Fruit fly (Drosophila melanogaster) whole organism, wandering third instar larva: ENCODE data around the gene CG42460.

Source experiments
- Abd-B ChIP-seq: fragments of >200 bp; optimal IDR thresholded peaks from 2 replicates; lab custom pipeline; 2017; ENCODE audit warnings: missing biosample characterization, missing genetic modification characterization
- CG32264 ChIP-seq: fragments of 200-800 bp; sonication (Bioruptor generic); optimal IDR thresholded peaks from 2 replicates; lab custom pipeline; 2016; ENCODE audit warnings: missing biosample characterization, missing genetic modification characterization
- CG9705 ChIP-seq: fragments of 200-800 bp; sonication (Bioruptor generic); optimal IDR thresholded peaks from 2 replicates; lab custom pipeline; 2018; ENCODE audit warnings: missing biosample characterization, mild to moderate bottlenecking, missing genetic modification characterization
- CrebA ChIP-seq: fragments of 200-800 bp; sonication (Bioruptor generic); optimal IDR thresholded peaks from 2 replicates; lab custom pipeline; 2016; ENCODE audit warnings: missing biosample characterization, mild to moderate bottlenecking, missing genetic modification characterization, borderline replicate concordance
- Dfd ChIP-seq: fragments of >200 bp; optimal IDR thresholded peaks from 2 replicates; lab custom pipeline; 2017; ENCODE audit warnings: missing biosample characterization, missing genetic modification characterization
- Dif ChIP-seq: fragments of 200-275, 200-300 bp; sonication (Bioruptor generic); optimal IDR thresholded peaks from 2 replicates; lab custom pipeline; 2018; ENCODE audit warnings: missing biosample characterization, missing genetic modification characterization; ENCODE audit not compliant: partially characterized antibody
- GATAd ChIP-seq: sonication (Bioruptor generic); optimal IDR thresholded peaks from 2 replicates; lab custom pipeline; 2016; ENCODE audit warnings: missing biosample characterization, missing genetic modification characterization
- HLH106 ChIP-seq: fragments of 200-800 bp; optimal IDR thresholded peaks from 3 replicates; lab custom pipeline; 2019; ENCODE audit warnings: missing biosample characterization, mild to moderate bottlenecking, missing genetic modification characterization, moderate library complexity
- Hnf4 ChIP-seq: fragments of 200-800 bp; sonication (Bioruptor generic); optimal IDR thresholded peaks from 2 replicates; lab custom pipeline; 2016; ENCODE audit warnings: missing biosample characterization, mild to moderate bottlenecking, missing genetic modification characterization
- Hr78 ChIP-seq: fragments of >200 bp; optimal IDR thresholded peaks from 2 replicates; lab custom pipeline; 2017; ENCODE audit warnings: missing biosample characterization, missing genetic modification characterization
- Hr83 ChIP-seq: fragments of 200-300 bp; sonication (Bioruptor generic); optimal IDR thresholded peaks from 2 replicates; lab custom pipeline; 2016; ENCODE audit warnings: missing biosample characterization, mild to moderate bottlenecking, missing genetic modification characterization, moderate library complexity; ENCODE audit not compliant: poor library complexity, severe bottlenecking
- Jra ChIP-seq: sonication (Bioruptor generic); optimal IDR thresholded peaks from 2 replicates; lab custom pipeline; 2016; ENCODE audit warnings: missing biosample characterization, missing genetic modification characterization
- Mio ChIP-seq: sonication (Bioruptor generic); optimal IDR thresholded peaks from 2 replicates; lab custom pipeline; 2016; ENCODE audit warnings: missing biosample characterization, missing genetic modification characterization
- Myc ChIP-seq: fragments of >200 bp; optimal IDR thresholded peaks from 2 replicates; lab custom pipeline; 2017
- N ChIP-seq: fragments of >200 bp; optimal IDR thresholded peaks from 2 replicates; lab custom pipeline; 2018; ENCODE audit warnings: missing biosample characterization, missing external identifiers, missing genetic modification characterization
- OdsH ChIP-seq: fragments of 200-800 bp; sonication (Bioruptor generic); optimal IDR thresholded peaks from 2 replicates; lab custom pipeline; 2016; ENCODE audit warnings: missing biosample characterization, mild to moderate bottlenecking, missing genetic modification characterization
- Rel ChIP-seq, 2 experiments: fragments of 200-800 bp; sonication (Bioruptor generic) in 1 of 2; optimal IDR thresholded peaks; 2 replicates in 1 of 2; 3 replicates in 1 of 2; lab custom pipeline; 2016 to 2019; ENCODE audit warnings: mild to moderate bottlenecking in 2 of 2, missing biosample characterization in 2 of 2, missing genetic modification characterization in 2 of 2, moderate library complexity in 1 of 2
- Sp1 ChIP-seq: fragments of 200-800 bp; sonication (Bioruptor generic); optimal IDR thresholded peaks from 3 replicates; lab custom pipeline; 2019; ENCODE audit warnings: missing biosample characterization, mild to moderate bottlenecking, missing genetic modification characterization, moderate library complexity
- Vsx2 ChIP-seq: fragments of 200-300, 225-300 bp; sonication (Bioruptor generic); optimal IDR thresholded peaks from 2 replicates; lab custom pipeline; 2018; ENCODE audit warnings: missing biosample characterization, missing genetic modification characterization; ENCODE audit not compliant: partially characterized antibody
- br ChIP-seq: fragments of 200-800 bp; sonication (Bioruptor generic); optimal IDR thresholded peaks from 2 replicates; lab custom pipeline; 2016; ENCODE audit warnings: missing biosample characterization, missing genetic modification characterization
- brk ChIP-seq: fragments of 200-800 bp; sonication (Bioruptor generic); optimal IDR thresholded peaks from 2 replicates; lab custom pipeline; 2016; ENCODE audit warnings: missing biosample characterization, mild to moderate bottlenecking, missing genetic modification characterization
- dl ChIP-seq, 2 experiments: fragments of 175-275, 200-275 bp in 1 of 2; fragments of 200-275 bp in 1 of 2; sonication (Bioruptor generic); optimal IDR thresholded peaks; lab custom pipeline; 2018; ENCODE audit warnings: mild to moderate bottlenecking in 2 of 2, missing biosample characterization in 2 of 2, missing genetic modification characterization in 2 of 2, moderate library complexity in 2 of 2; ENCODE audit not compliant: partially characterized antibody in 2 of 2, insufficient read depth in 1 of 2
- dmrt93B ChIP-seq: fragments of 200-800 bp; sonication (Bioruptor generic); optimal IDR thresholded peaks from 2 replicates; lab custom pipeline; 2018; ENCODE audit warnings: missing biosample characterization, mild to moderate bottlenecking, missing genetic modification characterization
- dsf ChIP-seq: sonication (Bioruptor generic); optimal IDR thresholded peaks from 2 replicates; lab custom pipeline; 2016; ENCODE audit warnings: missing biosample characterization, missing genetic modification characterization, borderline replicate concordance
- ey ChIP-seq: fragments of 200-800 bp; sonication (Bioruptor generic); optimal IDR thresholded peaks from 2 replicates; lab custom pipeline; 2016; ENCODE audit warnings: missing biosample characterization, missing genetic modification characterization
- foxo ChIP-seq, 2 experiments: fragments of 200-800 bp; sonication (Bioruptor generic); optimal IDR thresholded peaks; 2 replicates in 1 of 2; 3 replicates in 1 of 2; lab custom pipeline; 2016 to 2017; ENCODE audit warnings: missing biosample characterization in 2 of 2, missing genetic modification characterization in 2 of 2
- fru ChIP-seq: fragments of 200-800 bp; sonication (Bioruptor generic); optimal IDR thresholded peaks from 3 replicates; lab custom pipeline; 2016; ENCODE audit warnings: missing biosample characterization, mild to moderate bottlenecking, missing genetic modification characterization
- h ChIP-seq: fragments of 200-800 bp; sonication (Bioruptor generic); optimal IDR thresholded peaks from 3 replicates; lab custom pipeline; 2016; ENCODE audit warnings: missing biosample characterization, mild to moderate bottlenecking, missing genetic modification characterization
- lola ChIP-seq: fragments of >200 bp; optimal IDR thresholded peaks from 2 replicates; lab custom pipeline; 2017; ENCODE audit warnings: missing biosample characterization, missing genetic modification characterization
- psq ChIP-seq: fragments of 200-800 bp; sonication (Bioruptor generic); optimal IDR thresholded peaks from 3 replicates; lab custom pipeline; 2017; ENCODE audit warnings: missing biosample characterization, mild to moderate bottlenecking, missing genetic modification characterization, moderate library complexity
- rgr ChIP-seq: fragments of 200-800 bp; sonication (Bioruptor generic); optimal IDR thresholded peaks from 3 replicates; lab custom pipeline; 2016; ENCODE audit warnings: missing biosample characterization, mild to moderate bottlenecking, missing genetic modification characterization
- sage ChIP-seq: fragments of 200-800 bp; sonication (Bioruptor generic); optimal IDR thresholded peaks from 2 replicates; lab custom pipeline; 2016; ENCODE audit warnings: missing biosample characterization, mild to moderate bottlenecking, missing genetic modification characterization
- sv ChIP-seq: fragments of 200-800 bp; sonication (Bioruptor generic); optimal IDR thresholded peaks from 3 replicates; lab custom pipeline; 2016; ENCODE audit warnings: missing biosample characterization, missing genetic modification characterization
- tai ChIP-seq: sonication (Bioruptor generic); optimal IDR thresholded peaks from 2 replicates; lab custom pipeline; 2016; ENCODE audit warnings: missing biosample characterization, missing genetic modification characterization
- usp ChIP-seq: fragments of >200 bp; optimal IDR thresholded peaks from 2 replicates; lab custom pipeline; 2017; ENCODE audit warnings: missing biosample characterization, missing genetic modification characterization
- woc ChIP-seq: sonication (Bioruptor generic); optimal IDR thresholded peaks from 2 replicates; lab custom pipeline; 2016; ENCODE audit warnings: missing biosample characterization, mild to moderate bottlenecking, missing genetic modification characterization

Gene CG42460

dm6 chr2L:3338566-3339215, 49.6 kb downstream of the CG42460 start:
- TF ChIP-seq fru (peak; percentile 18), CG32264 (GFP tag; lab: Kevin White, UChicago) (no peak), Dfd (no peak), dmrt93B (peak; percentile 28), Jra (GFP tag; lab: Kevin White, UChicago) (no peak), h (GFP tag; lab: Kevin White, UChicago) (peak; percentile 30), dsf (GFP tag; lab: Kevin White, UChicago) (no peak), brk (GFP tag; lab: Kevin White, UChicago) (no peak), Sp1 (GFP tag; lab: Kevin White, UChicago) (no peak), woc (GFP tag; lab: Kevin White, UChicago) (no peak), rgr (GFP tag; lab: Kevin White, UChicago) (peak; percentile 35), HLH106 (tag; lab: Kevin White, UChicago) (peak; percentile 40), Dif (GFP tag; lab: Kevin White, UChicago) (no peak), Mio (GFP tag; lab: Kevin White, UChicago) (no peak), dl (GFP tag; optimal IDR thresholded peaks at IDR 0.05; lab: Kevin White, UChicago; ENCODE audit: insufficient read depth in 1 of 2, partially characterized antibody in 2 of 2) (no peak), GATAd (GFP tag; lab: Kevin White, UChicago) (no peak), ey (peak; percentile 54), tai (no peak), Hr83 (peak; percentile 49), psq (GFP tag; lab: Kevin White, UChicago) (peak; percentile 17), br (GFP tag; lab: Kevin White, UChicago) (peak; percentile 67), Abd-B (GFP tag; lab: Kevin White, UChicago) (no peak), Hnf4 (GFP tag; lab: Kevin White, UChicago) (peak; percentile 39), N (GFP tag; lab: Kevin White, UChicago) (no peak), OdsH (peak; percentile 36), Hr78 (GFP tag; lab: Kevin White, UChicago) (no peak), Vsx2 (no peak), foxo (GFP tag; optimal IDR thresholded peaks at IDR 0.05; lab: Kevin White, UChicago) (peak in 1 of 2 experiments; percentile 61), sv (GFP tag; lab: Kevin White, UChicago) (peak; percentile 21), usp (GFP tag; lab: Kevin White, UChicago) (no peak), lola (GFP tag; lab: Kevin White, UChicago) (no peak), CG9705 (GFP tag; lab: Kevin White, UChicago) (no peak), CrebA (GFP tag; lab: Kevin White, UChicago) (peak; percentile 29), Rel (GFP tag; optimal IDR thresholded peaks at IDR 0.05; lab: Kevin White, UChicago) (no peak), Rel (tag; optimal IDR thresholded peaks at IDR 0.05; lab: Kevin White, UChicago) (peak; percentile 83), Myc (lab: Kevin White, UChicago) (no peak), sage (GFP tag; lab: Kevin White, UChicago) (peak; percentile 36)
- TF ChIP-seq, all 38 proteins: peak for 16
